Worm (Caenorhabditis elegans) whole organism, L1 larva: Measurements from ENCODE around the gene srj-55.
A peak's percentile ranks its signal among the peaks of the same experiment; 100 is the strongest.

Experiments
- aha-1 ChIP-seq: fragments of 150-350 bp; optimal IDR thresholded peaks from 2 replicates; lab custom pipeline; 2014; ENCODE audit warnings: missing biosample characterization, missing genetic modification characterization
- alr-1 ChIP-seq: fragments of 200-800 bp; sonication (Bioruptor generic); optimal IDR thresholded peaks from 2 replicates; lab custom pipeline; 2018; ENCODE audit warnings: borderline replicate concordance, mild to moderate bottlenecking, missing genetic modification characterization, missing compliant biosample characterization
- ama-1 ChIP-seq: fragments of 150-350 bp; optimal IDR thresholded peaks from 2 replicates; lab custom pipeline; 2014
- ceh-88 ChIP-seq: fragments of 200-800 bp; sonication (Bioruptor generic); IDR thresholded peaks from 2 replicates; pipeline ENCODE4 v1.3.6; 2022; ENCODE audit warnings: missing genetic modification characterization, missing compliant biosample characterization
- efl-1 ChIP-seq, 4 experiments: fragments of 150-350 bp; optimal IDR thresholded peaks in 3 of 4; peaks in 1 of 4; 1 replicate in 1 of 4; 2 replicates in 3 of 4; lab custom pipeline; 2014; ENCODE audit warnings: missing biosample characterization in 2 of 4, missing genetic modification characterization in 2 of 4, missing genetic modification reagents in 2 of 4
- efl-3 ChIP-seq: fragments of 200-800 bp; sonication (Bioruptor generic); optimal IDR thresholded peaks from 2 replicates; lab custom pipeline; 2018; ENCODE audit warnings: mild to moderate bottlenecking, missing genetic modification characterization, missing compliant biosample characterization
- egl-27 ChIP-seq, 2 experiments: fragments of 150-350 bp in 1 of 2; sonication (generic microtip); optimal IDR thresholded peaks; 3 replicates each; lab custom pipeline; 2017 to 2018; ENCODE audit warnings: missing biosample characterization in 2 of 2, missing genetic modification characterization in 2 of 2, missing genetic modification reagents in 2 of 2
- elt-2 ChIP-seq: sonication (generic microtip); optimal IDR thresholded peaks from 2 replicates; lab custom pipeline; 2016; ENCODE audit warnings: missing genetic modification characterization, mild to moderate bottlenecking, inconsistent platforms, missing compliant biosample characterization, missing genetic modification reagents
- fkh-8 ChIP-seq: sonication (generic microtip); optimal IDR thresholded peaks from 2 replicates; lab custom pipeline; 2016; ENCODE audit warnings: mild to moderate bottlenecking, missing genetic modification characterization, missing compliant biosample characterization
- fos-1 ChIP-seq: fragments of 150-350 bp; optimal IDR thresholded peaks from 2 replicates; lab custom pipeline; 2014; ENCODE audit warnings: missing biosample characterization, missing genetic modification characterization
- lin-15B ChIP-seq: fragments of 150-350 bp; sonication (generic microtip); optimal IDR thresholded peaks from 3 replicates; lab custom pipeline; 2014; ENCODE audit warnings: missing biosample characterization, missing genetic modification characterization
- lin-35 ChIP-seq, 2 experiments: fragments of 150-350 bp; optimal IDR thresholded peaks; 2 replicates each; lab custom pipeline; 2014; ENCODE audit warnings: missing biosample characterization in 2 of 2, missing genetic modification characterization in 2 of 2, missing genetic modification reagents in 2 of 2
- lir-3 ChIP-seq: sonication (generic microtip); optimal IDR thresholded peaks from 2 replicates; lab custom pipeline; 2016; ENCODE audit warnings: mild to moderate bottlenecking, missing genetic modification characterization, moderate library complexity, missing compliant biosample characterization; ENCODE audit not compliant: poor library complexity
- mep-1 ChIP-seq: fragments of 150-350 bp; optimal IDR thresholded peaks from 2 replicates; lab custom pipeline; 2014; ENCODE audit warnings: missing biosample characterization, missing genetic modification characterization
- nhr-20 ChIP-seq: sonication (generic microtip); optimal IDR thresholded peaks from 2 replicates; lab custom pipeline; 2016; ENCODE audit warnings: mild to moderate bottlenecking, missing genetic modification characterization, missing compliant biosample characterization
- nhr-237 ChIP-seq: fragments of 150-350 bp; optimal IDR thresholded peaks from 2 replicates; lab custom pipeline; 2014; ENCODE audit warnings: missing biosample characterization, missing genetic modification characterization
- nhr-71 ChIP-seq: sonication (generic microtip); optimal IDR thresholded peaks from 2 replicates; lab custom pipeline; 2016; ENCODE audit warnings: mild to moderate bottlenecking, missing genetic modification characterization, moderate library complexity, missing compliant biosample characterization
- nhr-76 ChIP-seq: sonication (generic microtip); optimal IDR thresholded peaks from 2 replicates; lab custom pipeline; 2017; ENCODE audit warnings: missing biosample characterization, missing genetic modification characterization
- nhr-84 ChIP-seq: sonication (generic microtip); optimal IDR thresholded peaks from 2 replicates; lab custom pipeline; 2017; ENCODE audit warnings: missing biosample characterization, missing genetic modification characterization
- nhr-85 ChIP-seq: sonication (generic microtip); peaks from one replicate; lab custom pipeline; 2016; ENCODE audit warnings: missing genetic modification characterization, inconsistent platforms, missing compliant biosample characterization
- pax-3 ChIP-seq: fragments of 200-800 bp; sonication (Bioruptor generic); optimal IDR thresholded peaks from 2 replicates; lab custom pipeline; 2018; ENCODE audit warnings: mild to moderate bottlenecking, missing genetic modification characterization, moderate library complexity, missing compliant biosample characterization
- skn-1 ChIP-seq: fragments of 150-350 bp; optimal IDR thresholded peaks from 2 replicates; lab custom pipeline; 2014; ENCODE audit warnings: missing biosample characterization, missing genetic modification characterization
- tbx-2 ChIP-seq: sonication (generic microtip); optimal IDR thresholded peaks from 2 replicates; lab custom pipeline; 2016; ENCODE audit warnings: missing genetic modification characterization, missing compliant biosample characterization
- unc-62 ChIP-seq: fragments of 150-350 bp; optimal IDR thresholded peaks from 2 replicates; lab custom pipeline; 2014; ENCODE audit warnings: missing biosample characterization, missing genetic modification reagents, missing genetic modification characterization
- unc-86 ChIP-seq: sonication (generic microtip); optimal IDR thresholded peaks from 2 replicates; lab custom pipeline; 2016; ENCODE audit warnings: missing genetic modification characterization, missing compliant biosample characterization
- unc-98 ChIP-seq: fragments of 200-800 bp; sonication (Bioruptor generic); IDR thresholded peaks from 2 replicates; pipeline ENCODE4 v1.3.6; 2022; ENCODE audit warnings: missing genetic modification characterization, missing compliant biosample characterization
- xbp-1 ChIP-seq: sonication (generic microtip); optimal IDR thresholded peaks from 2 replicates; lab custom pipeline; 2016; ENCODE audit warnings: missing genetic modification characterization, missing compliant biosample characterization
- ztf-4 ChIP-seq: fragments of 150-350 bp; optimal IDR thresholded peaks from 2 replicates; lab custom pipeline; 2014; ENCODE audit warnings: missing biosample characterization, missing genetic modification characterization

srj-55 gene

DNA sequence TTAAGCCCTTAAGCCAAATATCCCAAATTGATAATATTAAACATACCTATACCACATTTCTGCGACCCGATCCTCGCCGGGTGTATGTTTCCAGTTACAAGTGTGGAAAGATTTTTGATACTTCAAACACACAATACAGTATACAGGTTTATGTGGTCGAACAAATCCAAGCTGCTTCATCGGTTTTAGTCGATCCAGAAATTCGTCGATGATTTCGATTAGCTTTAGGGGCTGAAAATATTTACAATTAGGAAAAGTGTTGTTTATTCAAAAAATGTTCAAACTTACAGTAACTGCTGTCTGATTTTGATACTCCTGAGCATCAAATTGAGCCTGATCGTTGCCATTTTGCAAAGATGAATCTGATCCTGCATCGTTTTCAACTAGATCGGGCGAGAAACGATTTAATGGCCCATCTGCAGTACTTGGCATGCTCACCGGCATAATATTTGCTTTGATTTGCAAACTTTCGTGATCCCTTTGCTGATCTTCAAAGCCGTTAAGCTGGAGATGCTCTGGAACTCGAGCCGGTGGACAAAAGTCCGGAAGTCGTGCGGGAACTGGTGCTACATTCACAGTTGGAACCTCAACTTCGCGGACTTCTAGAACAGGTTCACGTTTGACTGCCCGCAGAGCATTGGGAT lies 18.6 kb upstream of the srj-55 start:
- TF ChIP-seq efl-1 (optimal IDR thresholded peaks at IDR 0.05; lab: Kevin White, UChicago) (no peak), efl-1 (GFP tag; optimal IDR thresholded peaks at IDR 0.05 in 1 of 2; lab: Kevin White, UChicago) (peak in 1 of 2 experiments; percentile 15), mep-1 (tag; lab: Kevin White, UChicago) (no peak)

DNA sequence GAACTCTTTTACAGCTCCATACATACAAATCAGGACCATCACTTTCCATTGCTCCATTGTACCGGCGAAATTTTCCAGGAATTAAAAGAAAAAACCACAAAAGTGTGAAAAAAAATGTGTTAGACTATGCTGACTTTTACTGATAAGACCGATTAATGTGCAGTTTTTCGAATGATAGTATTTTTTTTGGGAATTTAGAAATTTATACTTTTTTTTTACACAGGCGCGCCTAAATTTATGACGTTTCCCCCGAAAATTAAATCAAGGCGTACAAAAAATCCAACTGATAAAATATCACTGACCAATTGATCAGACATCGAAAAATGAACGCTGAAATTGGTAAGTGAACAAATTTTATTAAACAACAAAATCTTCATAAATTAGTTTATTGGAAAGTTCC lies 17.7 kb upstream of the srj-55 start, which contains the start of gene folt-2:
Gene folt-2 (minus strand): TSS at position 179 of the 400 bp plus-strand sequence.
- TF ChIP-seq nhr-20 (tag; lab: Kevin White, UChicago) (no peak), nhr-71 (tag; lab: Kevin White, UChicago) (peak; percentile 10), elt-2 (peak; percentile 50), efl-1 (optimal IDR thresholded peaks at IDR 0.05; lab: Kevin White, UChicago) (no peak), efl-1 (GFP tag; optimal IDR thresholded peaks at IDR 0.05 in 1 of 2; lab: Kevin White, UChicago) (peak in 1 of 2 experiments; percentile 22)

- TF ChIP-seq lin-15B (tag; lab: Kevin White, UChicago) (no peak), mep-1 (tag; lab: Kevin White, UChicago) (no peak), unc-86 (tag; lab: Kevin White, UChicago) (no peak), nhr-85 (no peak), xbp-1 (tag; lab: Kevin White, UChicago) (no peak), unc-98 (GFP tag; lab: Robert Waterston, UW) (no peak), lin-35 (GFP tag; optimal IDR thresholded peaks at IDR 0.05; lab: Kevin White, UChicago) (no peak), lir-3 (tag; lab: Kevin White, UChicago) (no peak), alr-1 (tag; lab: Kevin White, UChicago) (no peak)
These were observed 15.2 kb upstream of the srj-55 start for ce11 chrV:2872947-2873346.

ce11 chrV:2871754-2872504 lies 14.2 kb upstream of the srj-55 start:
- TF ChIP-seq aha-1 (tag; lab: Kevin White, UChicago): no peak
- TF ChIP-seq nhr-84 (tag; lab: Kevin White, UChicago): no peak
- TF ChIP-seq alr-1 (tag; lab: Kevin White, UChicago): no peak
- TF ChIP-seq fos-1 (tag; lab: Kevin White, UChicago): no peak
- no peak for TF ChIP-seq pax-3 (tag; lab: Kevin White, UChicago)
- no peak for TF ChIP-seq nhr-237 (tag; lab: Kevin White, UChicago)
- TF ChIP-seq nhr-85: no peak
- no peak for TF ChIP-seq skn-1 (tag; lab: Kevin White, UChicago)
- TF ChIP-seq egl-27 (tag; optimal IDR thresholded peaks at IDR 0.05; lab: Kevin White, UChicago): no peak

DNA sequence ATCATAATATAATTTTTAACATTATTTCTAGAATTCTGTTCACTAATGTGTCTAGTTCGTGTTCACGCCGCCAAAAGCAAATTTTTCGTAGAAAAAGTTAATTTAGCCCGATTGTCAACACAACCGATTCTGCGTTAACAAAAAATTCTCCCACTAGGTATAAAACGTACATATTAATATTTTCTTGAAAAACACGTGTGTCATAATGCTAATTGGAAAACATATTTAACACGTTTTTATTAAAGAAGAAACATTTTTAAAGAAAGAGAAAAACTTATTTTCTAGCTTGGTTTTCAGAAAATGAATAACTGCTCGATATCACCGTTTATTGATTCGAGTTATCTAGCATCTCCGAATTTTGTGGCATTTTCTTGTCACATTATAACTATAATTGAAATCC lies 12.4 kb upstream of the srj-55 start, which contains the start of gene srh-243:
Gene srh-243 (plus strand): TSS at position 301 of the 400 bp plus-strand sequence.
- TF ChIP-seq ama-1 (no peak), tbx-2 (tag; lab: Kevin White, UChicago) (no peak), ztf-4 (tag; lab: Kevin White, UChicago) (no peak), efl-3 (GFP tag; lab: Kevin White, UChicago) (no peak)
- TF ChIP-seq, all 84 proteins: peak for 0

DNA sequence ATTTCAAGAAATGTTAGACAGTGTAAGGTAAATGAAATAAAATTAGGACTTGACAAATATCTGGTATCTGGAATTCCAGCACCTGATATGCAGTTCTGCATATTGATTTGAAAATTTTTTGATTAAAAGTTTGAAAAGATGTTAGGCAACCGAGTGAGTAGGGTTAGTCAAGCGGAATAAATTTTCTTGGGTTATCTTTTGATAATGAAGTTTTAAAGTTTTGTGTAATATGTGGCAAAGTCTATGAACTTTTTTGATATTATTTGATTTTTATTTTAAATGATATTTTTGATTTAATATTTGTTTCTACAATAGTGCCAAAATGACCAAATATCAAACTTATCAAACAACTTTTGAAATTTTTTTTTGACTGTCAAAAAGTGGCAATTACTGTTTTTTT lies 11.8 kb upstream of the srj-55 start, which contains the start of gene srh-241:
Gene srh-241 (minus strand): TSS at position 101 of the 400 bp plus-strand sequence.
- TF ChIP-seq nhr-76 (tag; lab: Kevin White, UChicago) (no peak), ceh-88 (GFP tag; lab: Robert Waterston, UW) (no peak), tbx-2 (tag; lab: Kevin White, UChicago) (no peak)
- TF ChIP-seq, all 84 proteins: peak for 0

DNA sequence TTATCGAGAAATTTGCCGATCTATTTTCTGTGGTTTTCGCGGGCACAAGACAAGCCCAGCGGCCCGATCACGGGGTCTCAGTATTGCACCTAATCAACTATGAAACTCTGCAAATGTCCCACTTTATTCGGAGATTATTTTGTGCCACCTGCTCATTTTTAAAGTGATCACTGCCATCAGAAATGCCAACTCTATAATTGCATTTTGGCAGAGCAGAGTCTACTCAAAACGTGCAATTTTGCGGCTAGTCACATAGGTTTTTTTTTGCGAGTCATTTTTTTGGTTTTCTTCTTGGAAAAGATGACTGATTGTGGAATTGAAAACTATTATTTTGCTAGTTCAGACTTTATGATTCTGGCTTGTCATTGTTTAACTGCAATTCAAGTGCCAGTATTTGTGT lies 7.2 kb upstream of the srj-55 start, which contains the start of gene srh-240:
Gene srh-240 (plus strand): TSS at position 301 of the 400 bp plus-strand sequence.
- no peak for TF ChIP-seq unc-62 (GFP tag; lab: Kevin White, UChicago)
- TF ChIP-seq fkh-8 (tag; lab: Kevin White, UChicago): peak; percentile 58
- TF ChIP-seq, all 84 proteins: peak for 1
